Worm (Caenorhabditis elegans): Measurements from ENCODE around the gene ZC132.3.

DNA sequence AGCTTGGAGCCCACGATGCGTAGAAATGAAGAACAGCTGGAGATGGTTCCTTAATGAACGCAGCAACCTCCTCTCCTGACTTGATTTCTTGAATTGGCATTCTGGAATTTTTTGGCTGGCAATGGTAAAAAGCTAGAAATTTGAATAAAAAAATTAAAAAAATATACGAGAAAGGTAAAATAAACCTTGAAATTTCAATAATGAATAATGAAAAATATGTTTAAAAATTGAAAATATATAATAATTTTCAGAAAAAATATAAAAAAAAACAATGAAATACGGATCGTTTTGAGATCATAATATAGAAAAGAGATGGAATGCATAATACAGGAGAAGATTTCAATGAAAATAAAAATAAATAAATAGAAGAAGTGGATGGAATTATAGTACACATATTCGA lies 41.6 kb upstream of the ZC132.3 start, which contains the start of gene glrx-3:
- TF ChIP-seq lin-26 (GFP tag; IDR thresholded peaks at IDR 0.05) = no peak
- TF ChIP-seq chd-7 (tag; optimal IDR thresholded peaks at IDR 0.05) = no peak
- no peak for TF ChIP-seq snpc-1.1 (tag; optimal IDR thresholded peaks at IDR 0.05; ENCODE audit: insufficient read depth)
- TF ChIP-seq efl-1 (GFP tag; optimal IDR thresholded peaks at IDR 0.05) = no peak
- TF ChIP-seq sptf-2 (GFP tag; optimal IDR thresholded peaks at IDR 0.05) = no peak

Data from whole organism, young adult.